Worm (Caenorhabditis elegans) whole organism, L1 larva: ENCODE results near the gene him-10.

Experiments
- F16B12.6 ChIP-seq: fragments of 150-350 bp; optimal IDR thresholded peaks from 2 replicates; lab custom pipeline; 2014; ENCODE audit warnings: missing biosample characterization, missing genetic modification characterization
- Y116A8C.19 ChIP-seq: sonication (generic microtip); optimal IDR thresholded peaks from 2 replicates; lab custom pipeline; 2016; ENCODE audit warnings: missing compliant biosample characterization, missing genetic modification characterization, borderline replicate concordance
- aha-1 ChIP-seq: fragments of 150-350 bp; optimal IDR thresholded peaks from 2 replicates; lab custom pipeline; 2014; ENCODE audit warnings: missing biosample characterization, missing genetic modification characterization
- ama-1 ChIP-seq: fragments of 150-350 bp; optimal IDR thresholded peaks from 2 replicates; lab custom pipeline; 2014
- ceh-63 ChIP-seq: fragments of 200-800 bp; sonication (Bioruptor generic); optimal IDR thresholded peaks from 2 replicates; lab custom pipeline; 2018; ENCODE audit warnings: mild to moderate bottlenecking, missing genetic modification characterization, missing compliant biosample characterization
- ceh-8 ChIP-seq: fragments of 200-800 bp; sonication (Bioruptor generic); optimal IDR thresholded peaks from 2 replicates; lab custom pipeline; 2018; ENCODE audit warnings: mild to moderate bottlenecking, missing genetic modification characterization, moderate library complexity, missing compliant biosample characterization
- ceh-82 ChIP-seq, 3 experiments: fragments of 150-350 bp in 1 of 3; sonication (generic microtip) in 2 of 3; optimal IDR thresholded peaks; 2 replicates each; lab custom pipeline; 2014 to 2017; ENCODE audit warnings: missing biosample characterization in 3 of 3, missing genetic modification characterization in 3 of 3
- ceh-88 ChIP-seq: fragments of 200-800 bp; sonication (Bioruptor generic); IDR thresholded peaks from 2 replicates; pipeline ENCODE4 v1.3.6; 2022; ENCODE audit warnings: missing genetic modification characterization, missing compliant biosample characterization
- ceh-90 ChIP-seq: sonication (generic microtip); optimal IDR thresholded peaks from 2 replicates; lab custom pipeline; 2016; ENCODE audit warnings: missing genetic modification characterization, missing compliant biosample characterization
- dpl-1 ChIP-seq, 3 experiments: fragments of 150-350 bp in 2 of 3; sonication (generic microtip) in 1 of 3; optimal IDR thresholded peaks; 2 replicates each; lab custom pipeline; 2014 to 2017; ENCODE audit warnings: missing biosample characterization in 3 of 3, missing genetic modification characterization in 3 of 3, missing genetic modification reagents in 3 of 3
- dsc-1 ChIP-seq: sonication (generic microtip); optimal IDR thresholded peaks from 2 replicates; lab custom pipeline; 2016; ENCODE audit warnings: mild to moderate bottlenecking, missing genetic modification characterization, missing compliant biosample characterization
- efl-1 ChIP-seq, 4 experiments: fragments of 150-350 bp; optimal IDR thresholded peaks in 3 of 4; peaks in 1 of 4; 1 replicate in 1 of 4; 2 replicates in 3 of 4; lab custom pipeline; 2014; ENCODE audit warnings: missing biosample characterization in 2 of 4, missing genetic modification characterization in 2 of 4, missing genetic modification reagents in 2 of 4
- egl-27 ChIP-seq, 2 experiments: fragments of 150-350 bp in 1 of 2; sonication (generic microtip); optimal IDR thresholded peaks; 3 replicates each; lab custom pipeline; 2017 to 2018; ENCODE audit warnings: missing biosample characterization in 2 of 2, missing genetic modification characterization in 2 of 2, missing genetic modification reagents in 2 of 2
- elt-2 ChIP-seq: sonication (generic microtip); optimal IDR thresholded peaks from 2 replicates; lab custom pipeline; 2016; ENCODE audit warnings: missing genetic modification characterization, mild to moderate bottlenecking, inconsistent platforms, missing compliant biosample characterization, missing genetic modification reagents
- elt-3 ChIP-seq, 6 experiments: fragments of 150-350 bp in 1 of 6; sonication (generic microtip); optimal IDR thresholded peaks; 2 replicates each; lab custom pipeline; 2017 to 2018; ENCODE audit warnings: missing biosample characterization in 6 of 6, missing genetic modification characterization in 6 of 6, inconsistent platforms in 1 of 6
- ets-5 ChIP-seq: fragments of 200-800 bp; sonication (Bioruptor generic); IDR thresholded peaks from 2 replicates; pipeline ENCODE4 v1.3.6; 2022; ENCODE audit warnings: missing genetic modification characterization, missing compliant biosample characterization
- fkh-8 ChIP-seq: sonication (generic microtip); optimal IDR thresholded peaks from 2 replicates; lab custom pipeline; 2016; ENCODE audit warnings: mild to moderate bottlenecking, missing genetic modification characterization, missing compliant biosample characterization
- fos-1 ChIP-seq: fragments of 150-350 bp; optimal IDR thresholded peaks from 2 replicates; lab custom pipeline; 2014; ENCODE audit warnings: missing biosample characterization, missing genetic modification characterization
- hlh-17 ChIP-seq: fragments of 200-800 bp; sonication (Bioruptor generic); optimal IDR thresholded peaks from 2 replicates; lab custom pipeline; 2018; ENCODE audit warnings: missing genetic modification characterization, mild to moderate bottlenecking, missing compliant biosample characterization, moderate library complexity, borderline replicate concordance
- hlh-4 ChIP-seq: sonication (generic microtip); optimal IDR thresholded peaks from 2 replicates; lab custom pipeline; 2016; ENCODE audit warnings: mild to moderate bottlenecking, missing genetic modification characterization, missing compliant biosample characterization
- irx-1 ChIP-seq: sonication (generic microtip); optimal IDR thresholded peaks from 2 replicates; lab custom pipeline; 2016; ENCODE audit warnings: missing genetic modification characterization, missing compliant biosample characterization
- jun-1 ChIP-seq: fragments of 150-350 bp; optimal IDR thresholded peaks from 2 replicates; lab custom pipeline; 2014; ENCODE audit warnings: missing biosample characterization, missing genetic modification reagents, missing genetic modification characterization
- lin-14 ChIP-seq: fragments of 200-800 bp; sonication (Bioruptor generic); optimal IDR thresholded peaks from 2 replicates; lab custom pipeline; 2018; ENCODE audit warnings: mild to moderate bottlenecking, missing genetic modification characterization, moderate library complexity, missing compliant biosample characterization
- lin-15B ChIP-seq: fragments of 150-350 bp; sonication (generic microtip); optimal IDR thresholded peaks from 3 replicates; lab custom pipeline; 2014; ENCODE audit warnings: missing biosample characterization, missing genetic modification characterization
- lin-35 ChIP-seq, 2 experiments: fragments of 150-350 bp; optimal IDR thresholded peaks; 2 replicates each; lab custom pipeline; 2014; ENCODE audit warnings: missing biosample characterization in 2 of 2, missing genetic modification characterization in 2 of 2, missing genetic modification reagents in 2 of 2
- mab-9 ChIP-seq: fragments of 200-800 bp; sonication (Bioruptor generic); IDR thresholded peaks from 2 replicates; pipeline ENCODE4 v1.3.6; 2022; ENCODE audit warnings: missing genetic modification reagents, missing genetic modification characterization, missing compliant biosample characterization
- mdl-1 ChIP-seq, 2 experiments: fragments of 150-350 bp; optimal IDR thresholded peaks; 2 replicates each; lab custom pipeline; 2014 to 2017; ENCODE audit warnings: missing biosample characterization in 2 of 2, missing genetic modification characterization in 2 of 2, inconsistent platforms in 1 of 2
- nhr-12 ChIP-seq: sonication (generic microtip); optimal IDR thresholded peaks from 2 replicates; lab custom pipeline; 2017; ENCODE audit warnings: missing biosample characterization, missing genetic modification characterization
- nhr-19 ChIP-seq: fragments of 200-800 bp; sonication (Bioruptor generic); conservative IDR thresholded peaks from 2 replicates; pipeline ENCODE4 v1.3.6; 2022; ENCODE audit warnings: missing genetic modification characterization, missing compliant biosample characterization
- nhr-28 ChIP-seq: fragments of 150-350 bp; optimal IDR thresholded peaks from 2 replicates; lab custom pipeline; 2014; ENCODE audit warnings: missing biosample characterization, missing genetic modification characterization
- nhr-47 ChIP-seq: sonication (generic microtip); optimal IDR thresholded peaks from 2 replicates; lab custom pipeline; 2016; ENCODE audit warnings: mild to moderate bottlenecking, missing genetic modification characterization, moderate library complexity, missing compliant biosample characterization
- nhr-71 ChIP-seq: sonication (generic microtip); optimal IDR thresholded peaks from 2 replicates; lab custom pipeline; 2016; ENCODE audit warnings: mild to moderate bottlenecking, missing genetic modification characterization, moderate library complexity, missing compliant biosample characterization
- nhr-84 ChIP-seq: sonication (generic microtip); optimal IDR thresholded peaks from 2 replicates; lab custom pipeline; 2017; ENCODE audit warnings: missing biosample characterization, missing genetic modification characterization
- nhr-85 ChIP-seq: sonication (generic microtip); peaks from one replicate; lab custom pipeline; 2016; ENCODE audit warnings: missing genetic modification characterization, inconsistent platforms, missing compliant biosample characterization
- nhr-90 ChIP-seq: sonication (generic microtip); optimal IDR thresholded peaks from 2 replicates; lab custom pipeline; 2016; ENCODE audit warnings: mild to moderate bottlenecking, missing genetic modification characterization, missing compliant biosample characterization; ENCODE audit not compliant: poor library complexity
- pag-3 ChIP-seq: sonication (generic microtip); optimal IDR thresholded peaks from 2 replicates; lab custom pipeline; 2017; ENCODE audit warnings: missing genetic modification characterization, mild to moderate bottlenecking, missing compliant biosample characterization, antibody characterized with exemption, borderline replicate concordance; ENCODE audit not compliant: insufficient read depth
- pax-3 ChIP-seq: fragments of 200-800 bp; sonication (Bioruptor generic); optimal IDR thresholded peaks from 2 replicates; lab custom pipeline; 2018; ENCODE audit warnings: mild to moderate bottlenecking, missing genetic modification characterization, moderate library complexity, missing compliant biosample characterization
- skn-1 ChIP-seq: fragments of 150-350 bp; optimal IDR thresholded peaks from 2 replicates; lab custom pipeline; 2014; ENCODE audit warnings: missing biosample characterization, missing genetic modification characterization
- tbx-2 ChIP-seq: sonication (generic microtip); optimal IDR thresholded peaks from 2 replicates; lab custom pipeline; 2016; ENCODE audit warnings: missing genetic modification characterization, missing compliant biosample characterization
- unc-62 ChIP-seq: fragments of 150-350 bp; optimal IDR thresholded peaks from 2 replicates; lab custom pipeline; 2014; ENCODE audit warnings: missing biosample characterization, missing genetic modification reagents, missing genetic modification characterization
- vab-15 ChIP-seq: sonication (generic microtip); optimal IDR thresholded peaks from 2 replicates; lab custom pipeline; 2017; ENCODE audit warnings: missing genotype, mild to moderate bottlenecking, missing genetic modification characterization, missing compliant biosample characterization
- zag-1 ChIP-seq: fragments of 150-350 bp; optimal IDR thresholded peaks from 2 replicates; lab custom pipeline; 2014; ENCODE audit warnings: missing biosample characterization, missing genetic modification characterization

Gene him-10

ce11 chrIII:5814799-5815198 lies 11.7 kb downstream of the him-10 start, which contains the start of gene R12B2.7 (continued):
- TF ChIP-seq irx-1 (no peak), tbx-2 (tag; lab: Kevin White, UChicago) (peak; percentile 53), ama-1 (lab: Kevin White, UChicago) (no peak), dpl-1 (GFP tag; optimal IDR thresholded peaks at IDR 0.05; lab: Kevin White, UChicago) (peak in 1 of 3 experiments; percentile 2), skn-1 (tag; lab: Kevin White, UChicago) (no peak), fos-1 (tag; lab: Kevin White, UChicago) (no peak), nhr-19 (GFP tag; lab: Robert Waterston, UW) (peak; percentile 35), Y116A8C.19 (tag; lab: Kevin White, UChicago) (no peak), efl-1 (optimal IDR thresholded peaks at IDR 0.05; lab: Kevin White, UChicago) (peak in 1 of 2 experiments; percentile 14), efl-1 (GFP tag; optimal IDR thresholded peaks at IDR 0.05 in 1 of 2; lab: Kevin White, UChicago) (peak in 1 of 2 experiments; percentile 58), zag-1 (tag; lab: Kevin White, UChicago) (no peak), unc-62 (GFP tag; lab: Kevin White, UChicago) (no peak), pag-3 (tag; lab: Kevin White, UChicago) (no peak), ceh-82 (tag; optimal IDR thresholded peaks at IDR 0.05; lab: Kevin White, UChicago) (no peak), nhr-71 (tag; lab: Kevin White, UChicago) (peak; percentile 57), hlh-17 (no peak), nhr-84 (tag; lab: Kevin White, UChicago) (no peak), mab-9 (GFP tag; lab: Robert Waterston, UW) (no peak), elt-2 (tag; lab: Kevin White, UChicago) (no peak), nhr-90 (peak; percentile 39), lin-15B (tag; lab: Kevin White, UChicago) (no peak), ceh-63 (GFP tag; lab: Kevin White, UChicago) (no peak), egl-27 (tag; optimal IDR thresholded peaks at IDR 0.05; lab: Kevin White, UChicago) (no peak), F16B12.6 (no peak), vab-15 (tag; lab: Kevin White, UChicago) (no peak), fkh-8 (tag; lab: Kevin White, UChicago) (no peak), lin-35 (GFP tag; optimal IDR thresholded peaks at IDR 0.05; lab: Kevin White, UChicago) (peak in 1 of 2 experiments; percentile 54), hlh-4 (tag; lab: Kevin White, UChicago) (no peak), lin-14 (GFP tag; lab: Kevin White, UChicago) (peak; percentile 59), aha-1 (tag; lab: Kevin White, UChicago) (no peak), nhr-12 (no peak), nhr-28 (no peak), ceh-90 (no peak), nhr-85 (tag; lab: Kevin White, UChicago) (peak; percentile 90), elt-3 (tag; optimal IDR thresholded peaks at IDR 0.05; lab: Kevin White, UChicago) (peak in 2 of 6 experiments; percentile 15 to 34), ets-5 (GFP tag; lab: Robert Waterston, UW) (no peak), ceh-8 (GFP tag; lab: Kevin White, UChicago) (no peak)

ce11 chrIII:5815932-5816331 lies 12.9 kb downstream of the him-10 start, which contains the start of gene sma-4:
Gene sma-4, plus strand, starts transcription at chrIII:5816232.
- no peak for TF ChIP-seq tbx-2 (tag; lab: Kevin White, UChicago)
- no peak for TF ChIP-seq dsc-1 (tag; lab: Kevin White, UChicago)
- TF ChIP-seq nhr-47: no peak
- no peak for TF ChIP-seq ceh-82 (tag; optimal IDR thresholded peaks at IDR 0.05; lab: Kevin White, UChicago)
- no peak for TF ChIP-seq pax-3
- TF ChIP-seq jun-1 (tag; lab: Kevin White, UChicago): no peak
- no peak for TF ChIP-seq ceh-88 (GFP tag; lab: Robert Waterston, UW)
- no peak for TF ChIP-seq mdl-1 (tag; optimal IDR thresholded peaks at IDR 0.05; lab: Kevin White, UChicago)
